Worm (Caenorhabditis elegans) whole organism, young adult: Measurements from ENCODE around the gene zig-13.

Source experiments
- B0019.2 ChIP-seq: fragments of 200-800 bp; sonication (Bioruptor generic); conservative IDR thresholded peaks from 2 replicates; pipeline ENCODE4 v1.3.6; 2022; ENCODE audit warnings: missing genetic modification reagents, missing genetic modification characterization, missing compliant biosample characterization
- F33H1.4 ChIP-seq: fragments of 200-800 bp; sonication (Bioruptor generic); IDR thresholded peaks from 2 replicates; pipeline ENCODE4 v1.3.6; 2022; ENCODE audit warnings: missing genetic modification reagents, missing genetic modification characterization, missing compliant biosample characterization
- F37B4.10 ChIP-seq: fragments of 200-800 bp; sonication (Bioruptor generic); IDR thresholded peaks from 2 replicates; pipeline ENCODE4 v1.3.6; 2022; ENCODE audit warnings: missing genetic modification characterization, missing compliant biosample characterization
- F57C9.4 ChIP-seq: sonication (generic microtip); optimal IDR thresholded peaks from 2 replicates; lab custom pipeline; 2017; ENCODE audit warnings: mild to moderate bottlenecking, missing genetic modification characterization, missing compliant biosample characterization
- K12H6.12 ChIP-seq: fragments of 200-800 bp; sonication (Bioruptor generic); optimal IDR thresholded peaks from 2 replicates; lab custom pipeline; 2018; ENCODE audit warnings: mild to moderate bottlenecking, missing genetic modification characterization, missing compliant biosample characterization
- Y53F4B.3 ChIP-seq: fragments of 200-800 bp; sonication (Bioruptor generic); IDR thresholded peaks from 2 replicates; pipeline ENCODE4 v1.3.6; 2022; ENCODE audit warnings: missing genetic modification reagents, missing genetic modification characterization, missing compliant biosample characterization
- Y53G8AR.9 ChIP-seq: fragments of 200-800 bp; sonication (Bioruptor generic); conservative IDR thresholded peaks from 2 replicates; pipeline ENCODE4 v1.3.6; 2022; ENCODE audit warnings: missing genetic modification reagents, missing genetic modification characterization, missing compliant biosample characterization
- Y56A3A.18 ChIP-seq: fragments of 200-800 bp; sonication (Bioruptor generic); IDR thresholded peaks from 2 replicates; pipeline ENCODE4 v1.3.6; 2022; ENCODE audit warnings: missing genetic modification reagents, missing genetic modification characterization, missing compliant biosample characterization
- athp-1 ChIP-seq: sonication (generic microtip); optimal IDR thresholded peaks from 2 replicates; lab custom pipeline; 2017; ENCODE audit warnings: mild to moderate bottlenecking, missing genetic modification characterization, missing compliant biosample characterization
- ccch-3 ChIP-seq: fragments of 200-800 bp; sonication (Bioruptor generic); optimal IDR thresholded peaks from 2 replicates; lab custom pipeline; 2018; ENCODE audit warnings: mild to moderate bottlenecking, missing genetic modification characterization, missing compliant biosample characterization
- ceh-58 ChIP-seq: fragments of 200-800 bp; sonication (Bioruptor generic); IDR thresholded peaks from 2 replicates; pipeline ENCODE4 v1.3.6; 2022; ENCODE audit warnings: missing genetic modification characterization, missing compliant biosample characterization
- ceh-91 ChIP-seq: fragments of 200-800 bp; sonication (Bioruptor generic); IDR thresholded peaks from 2 replicates; pipeline ENCODE4 v1.3.6; 2022; ENCODE audit warnings: missing genetic modification reagents, missing genetic modification characterization, missing compliant biosample characterization
- dpff-1 ChIP-seq: sonication (generic microtip); optimal IDR thresholded peaks from 2 replicates; lab custom pipeline; 2017; ENCODE audit warnings: mild to moderate bottlenecking, missing genetic modification characterization, missing compliant biosample characterization
- egrh-3 ChIP-seq: fragments of 200-800 bp; sonication (Bioruptor generic); IDR thresholded peaks from 2 replicates; pipeline ENCODE4 v1.3.6; 2022; ENCODE audit warnings: missing genetic modification reagents, missing genetic modification characterization, missing compliant biosample characterization
- ets-4 ChIP-seq: fragments of 200-800 bp; sonication (Bioruptor generic); optimal IDR thresholded peaks from 2 replicates; lab custom pipeline; 2018; ENCODE audit warnings: mild to moderate bottlenecking, missing genetic modification characterization, missing compliant biosample characterization
- hlh-12 ChIP-seq: sonication (generic microtip); optimal IDR thresholded peaks from 2 replicates; lab custom pipeline; 2016; ENCODE audit warnings: missing genetic modification characterization, missing compliant biosample characterization
- hmg-20 ChIP-seq: fragments of 200-800 bp; sonication (Bioruptor generic); IDR thresholded peaks from 2 replicates; pipeline ENCODE4 v1.3.6; 2022; ENCODE audit warnings: missing genetic modification reagents, missing genetic modification characterization, missing compliant biosample characterization
- let-526 ChIP-seq: fragments of 200-800 bp; sonication (Bioruptor generic); IDR thresholded peaks from 2 replicates; pipeline ENCODE4 v1.3.6; 2022; ENCODE audit warnings: missing genetic modification reagents, missing genetic modification characterization, missing compliant biosample characterization
- lin-26 ChIP-seq: fragments of 200-800 bp; sonication (Bioruptor generic); IDR thresholded peaks from 2 replicates; pipeline ENCODE4 v1.3.6; 2022; ENCODE audit warnings: missing genetic modification reagents, missing genetic modification characterization, missing compliant biosample characterization
- lin-40 ChIP-seq: sonication (generic microtip); optimal IDR thresholded peaks from 2 replicates; lab custom pipeline; 2016; ENCODE audit warnings: missing genetic modification characterization, mild to moderate bottlenecking, missing compliant biosample characterization, missing genotype, missing genetic modification reagents
- lin-54 ChIP-seq: fragments of 200-800 bp; sonication (Bioruptor generic); optimal IDR thresholded peaks from 2 replicates; lab custom pipeline; 2018; ENCODE audit warnings: mild to moderate bottlenecking, missing genetic modification characterization, missing compliant biosample characterization
- lir-1 ChIP-seq: fragments of 200-800 bp; sonication (Bioruptor generic); conservative IDR thresholded peaks from 2 replicates; pipeline ENCODE4 v1.3.6; 2022; ENCODE audit warnings: missing genetic modification reagents, missing genetic modification characterization, missing compliant biosample characterization
- lsl-1 ChIP-seq: fragments of 200-800 bp; sonication (Bioruptor generic); optimal IDR thresholded peaks from 2 replicates; lab custom pipeline; 2018; ENCODE audit warnings: mild to moderate bottlenecking, missing genetic modification characterization, moderate library complexity, missing compliant biosample characterization
- nhr-120 ChIP-seq: fragments of 200-800 bp; sonication (Bioruptor generic); IDR thresholded peaks from 2 replicates; pipeline ENCODE4 v1.3.6; 2022; ENCODE audit warnings: missing genetic modification characterization, missing compliant biosample characterization
- nhr-80 ChIP-seq: sonication (generic microtip); optimal IDR thresholded peaks from 2 replicates; lab custom pipeline; 2016; ENCODE audit warnings: missing genetic modification characterization, missing compliant biosample characterization
- pbrm-1 ChIP-seq: fragments of 200-800 bp; sonication (Bioruptor generic); IDR thresholded peaks from 2 replicates; pipeline ENCODE4 v1.3.6; 2022; ENCODE audit warnings: missing genetic modification reagents, missing genetic modification characterization, missing compliant biosample characterization
- rec-8 ChIP-seq, 2 experiments: sonication (generic microtip); optimal IDR thresholded peaks; 2 replicates each; lab custom pipeline; 2016; ENCODE audit warnings: mild to moderate bottlenecking in 2 of 2, missing genetic modification characterization in 2 of 2, missing genetic modification reagents in 2 of 2, missing genotype in 2 of 2, missing biosample characterization in 1 of 2, missing compliant biosample characterization in 1 of 2, moderate library complexity in 1 of 2
- repo-1 ChIP-seq: sonication (generic microtip); optimal IDR thresholded peaks from 2 replicates; lab custom pipeline; 2017; ENCODE audit warnings: mild to moderate bottlenecking, missing genetic modification characterization, missing compliant biosample characterization
- rpc-1 ChIP-seq, 2 experiments: fragments of 150-350 bp in 1 of 2; sonication (generic microtip) in 1 of 2; optimal IDR thresholded peaks; 2 replicates each; lab custom pipeline; 2014 to 2018; ENCODE audit warnings: missing biosample characterization in 1 of 2, missing genetic modification characterization in 1 of 2, missing genetic modification reagents in 1 of 2, missing genotype in 1 of 2
- snpc-4 ChIP-seq, 5 experiments: fragments of 150-350 bp in 1 of 5; sonication (generic microtip) in 4 of 5; optimal IDR thresholded peaks; 2 replicates each; lab custom pipeline; 2014 to 2018; ENCODE audit warnings: missing genetic modification characterization in 5 of 5, missing biosample characterization in 3 of 5, antibody characterized with exemption in 2 of 5, mild to moderate bottlenecking in 2 of 5, missing compliant biosample characterization in 2 of 5, missing genotype in 2 of 5, moderate library complexity in 2 of 5, missing genetic modification reagents in 1 of 5
- somi-1 ChIP-seq: fragments of 200-800 bp; sonication (Bioruptor generic); optimal IDR thresholded peaks from 2 replicates; lab custom pipeline; 2018; ENCODE audit warnings: mild to moderate bottlenecking, missing genetic modification characterization, missing compliant biosample characterization
- sptf-2 ChIP-seq: fragments of 200-800 bp; sonication (Bioruptor generic); optimal IDR thresholded peaks from 2 replicates; lab custom pipeline; 2018; ENCODE audit warnings: mild to moderate bottlenecking, missing genetic modification characterization, missing compliant biosample characterization
- ztf-18 ChIP-seq: sonication (generic microtip); optimal IDR thresholded peaks from 2 replicates; lab custom pipeline; 2016; ENCODE audit warnings: missing genotype, mild to moderate bottlenecking, missing genetic modification characterization, missing compliant biosample characterization
- ztf-25 ChIP-seq: fragments of 200-800 bp; sonication (Bioruptor generic); IDR thresholded peaks from 2 replicates; pipeline ENCODE4 v1.3.6; 2022; ENCODE audit warnings: missing genetic modification reagents, missing genetic modification characterization, missing compliant biosample characterization
- ztf-26 ChIP-seq: sonication (generic microtip); optimal IDR thresholded peaks from 2 replicates; lab custom pipeline; 2017; ENCODE audit warnings: missing genetic modification characterization, missing compliant biosample characterization
- ztf-6 ChIP-seq: fragments of 200-800 bp; sonication (Bioruptor generic); IDR thresholded peaks from 2 replicates; pipeline ENCODE4 v1.3.6; 2022; ENCODE audit warnings: missing genetic modification reagents, missing genetic modification characterization, missing compliant biosample characterization

The zig-13 gene

DNA sequence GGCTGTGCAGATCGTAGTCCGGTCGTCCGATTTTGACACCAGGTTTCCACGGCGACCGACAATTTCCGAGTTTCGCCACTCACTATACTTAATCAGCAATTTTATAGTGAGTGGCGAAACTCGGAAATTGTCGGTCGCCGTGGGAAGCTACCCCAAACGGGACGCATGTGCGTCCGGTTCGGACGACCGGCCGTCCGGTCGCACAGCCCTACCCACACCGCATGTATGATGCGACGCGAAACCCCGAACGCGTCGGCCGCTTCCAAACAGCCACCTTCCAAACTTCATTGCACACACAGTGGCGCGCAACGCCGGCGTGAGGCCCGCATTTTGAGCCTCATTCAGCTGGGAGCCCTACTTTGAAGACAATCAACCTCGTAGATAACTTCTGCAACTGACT, 5.5 kb downstream of the zig-13 start:
- TF ChIP-seq lin-26 (0 out of 2 replicates have a peak, but pooled peaks have one; percentile 30), ztf-18 (tag; lab: Kevin White, UChicago) (no peak), ztf-26 (no peak), ceh-91 (GFP tag; lab: Robert Waterston, UW) (no peak), Y53G8AR.9 (no peak), F37B4.10 (GFP tag; lab: Robert Waterston, UW) (0 out of 2 replicates have a peak, but pooled peaks have one; percentile 51), snpc-4 (GFP tag; optimal IDR thresholded peaks at IDR 0.05; lab: Kevin White, UChicago) (no peak), snpc-4 (tag; optimal IDR thresholded peaks at IDR 0.05; lab: Kevin White, UChicago) (peak in 2 of 4 experiments; percentile 67 to 85), ztf-6 (GFP tag; lab: Robert Waterston, UW) (0 out of 2 replicates have a peak, but pooled peaks have one; percentile 12)

DNA sequence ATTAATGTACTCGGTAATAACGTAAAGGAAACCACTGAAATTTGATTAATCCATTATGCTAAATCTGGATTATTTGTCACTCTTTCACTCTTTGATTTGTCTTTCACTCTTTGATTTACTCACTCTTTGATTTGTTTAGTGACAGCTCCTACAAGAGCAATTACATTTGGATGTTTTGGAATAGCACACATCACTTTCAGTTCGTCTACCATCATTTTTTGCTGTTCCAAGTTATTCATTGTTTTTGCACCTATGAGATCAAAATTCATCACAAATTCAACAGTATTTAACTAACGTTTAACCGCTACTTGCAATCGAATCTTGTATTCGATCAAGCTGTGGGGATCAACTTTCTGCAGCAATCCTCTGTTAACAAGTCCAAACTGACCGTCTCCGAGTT, 7.4 kb downstream of the zig-13 start:
- TF ChIP-seq K12H6.12 (no peak), ztf-25 (GFP tag; lab: Robert Waterston, UW) (no peak), lin-40 (tag; lab: Kevin White, UChicago) (no peak), Y53F4B.3 (GFP tag; lab: Robert Waterston, UW) (no peak), nhr-120 (GFP tag; lab: Robert Waterston, UW) (no peak)

DNA sequence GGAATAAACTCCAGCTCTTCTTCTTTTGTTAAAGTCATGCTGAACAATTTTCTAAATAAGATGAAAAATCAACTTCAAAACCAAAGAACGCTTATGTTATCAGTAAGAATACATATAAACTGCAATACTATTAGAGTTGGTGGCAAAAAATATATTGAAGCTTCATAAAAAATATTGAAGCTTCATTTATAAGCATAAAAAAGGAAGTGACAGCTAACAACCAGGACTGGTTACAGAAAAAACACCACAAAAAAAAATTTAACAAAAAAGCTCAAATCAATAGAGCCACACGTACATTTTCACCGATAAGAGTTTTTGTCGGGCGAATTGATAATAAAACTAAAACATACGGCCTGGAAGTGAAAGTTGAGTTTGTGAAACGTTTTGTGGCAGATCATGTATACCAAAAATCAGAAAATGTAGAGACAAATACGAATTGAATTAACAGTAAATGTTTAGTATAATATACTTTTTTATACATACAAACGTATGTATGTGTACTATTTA, 8.9 kb downstream of the zig-13 start, which contains the start of gene sqst-5:
TSS of gene sqst-5 (minus strand) at position 51 of the 507 bp plus-strand sequence.
- TF ChIP-seq ccch-3 (GFP tag; lab: Kevin White, UChicago) (no peak), nhr-80 (tag; lab: Kevin White, UChicago) (peak; percentile 69)

DNA sequence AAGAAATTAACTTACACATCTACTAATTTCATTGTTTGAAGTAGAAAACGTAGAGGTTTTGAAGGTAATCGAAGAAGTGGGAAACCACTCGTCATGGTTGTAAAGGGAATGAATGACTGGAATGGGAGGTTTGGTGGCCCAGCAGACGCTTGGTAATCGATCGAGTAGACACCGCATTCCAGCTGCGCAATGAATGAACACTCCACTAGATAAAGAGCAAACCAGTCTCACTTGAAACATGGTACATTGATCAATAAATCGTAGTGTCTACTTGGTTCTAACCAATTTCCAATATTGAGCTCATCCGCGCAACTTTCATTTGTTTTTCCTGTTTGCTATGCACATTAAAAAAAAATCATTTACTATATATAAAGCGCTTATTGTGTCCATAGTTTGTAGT, 10.2 kb downstream of the zig-13 start, which contains the start of gene fbxb-84:
TSS of gene fbxb-84 (minus strand) at position 101 of the 400 bp plus-strand sequence.
- TF ChIP-seq ets-4 (GFP tag; lab: Kevin White, UChicago), result no peak
- TF ChIP-seq rec-8 (tag; optimal IDR thresholded peaks at IDR 0.05; lab: Kevin White, UChicago), result no peak
- TF ChIP-seq lir-1 (GFP tag; lab: Robert Waterston, UW), result no peak
- no peak for TF ChIP-seq ceh-58 (GFP tag; lab: Robert Waterston, UW)
- TF ChIP-seq rpc-1 (optimal IDR thresholded peaks at IDR 0.05; lab: Kevin White, UChicago), result no peak
- no peak for TF ChIP-seq rpc-1 (tag; optimal IDR thresholded peaks at IDR 0.05; lab: Kevin White, UChicago)
- TF ChIP-seq, all 124 proteins: peak for 0

DNA sequence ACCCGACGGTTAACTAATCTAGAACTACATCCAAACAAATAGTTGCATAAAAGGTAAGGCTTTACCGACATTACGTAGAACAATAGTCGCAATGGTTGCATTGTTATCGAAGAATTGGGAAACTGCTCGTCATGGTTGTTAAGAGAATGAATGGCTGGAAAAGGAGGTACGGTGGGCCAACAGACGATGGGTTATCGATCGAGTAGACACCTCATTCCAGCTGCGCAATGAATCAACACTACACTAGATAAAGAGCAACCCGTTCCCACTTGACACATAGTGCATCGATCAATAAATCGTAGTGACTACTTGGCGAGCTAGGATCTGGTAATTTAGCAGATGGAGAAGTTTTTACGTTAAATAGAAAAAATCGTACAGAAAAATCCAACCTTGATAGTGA, 11.5 kb downstream of the zig-13 start, which contains the start of the genes T17A3.12 and fbxb-83:
TSS of gene T17A3.12 (minus strand) at position 101 of the 400 bp plus-strand sequence.
TSS of gene fbxb-83 (minus strand) at position 134 of the 400 bp plus-strand sequence.
- TF ChIP-seq let-526 (GFP tag; lab: Robert Waterston, UW) (no peak), lsl-1 (GFP tag; lab: Kevin White, UChicago) (no peak), pbrm-1 (no peak), Y56A3A.18 (GFP tag; lab: Robert Waterston, UW) (no peak), B0019.2 (no peak), ztf-26 (no peak), athp-1 (tag; lab: Kevin White, UChicago) (no peak), F57C9.4 (tag; lab: Kevin White, UChicago) (no peak), hlh-12 (no peak), lin-54 (GFP tag; lab: Kevin White, UChicago) (no peak), dpff-1 (tag; lab: Kevin White, UChicago) (no peak), repo-1 (tag; lab: Kevin White, UChicago) (no peak), egrh-3 (GFP tag; lab: Robert Waterston, UW) (no peak), sptf-2 (GFP tag; lab: Kevin White, UChicago) (no peak), F33H1.4 (GFP tag; lab: Robert Waterston, UW) (no peak), hmg-20 (GFP tag; lab: Robert Waterston, UW) (no peak), somi-1 (GFP tag; lab: Kevin White, UChicago) (no peak)
- TF ChIP-seq, all 124 proteins: peak for 0
